Worm (Caenorhabditis elegans) whole organism, L1 larva: ENCODE results near the gene ZK287.9.

Experiments used
- C16A3.4 ChIP-seq: fragments of 150-350 bp; optimal IDR thresholded peaks from 2 replicates; lab custom pipeline; 2014; ENCODE audit warnings: missing biosample characterization, missing genetic modification characterization
- Y116A8C.19 ChIP-seq: sonication (generic microtip); optimal IDR thresholded peaks from 2 replicates; lab custom pipeline; 2016; ENCODE audit warnings: missing compliant biosample characterization, missing genetic modification characterization, borderline replicate concordance
- aly-2 ChIP-seq: fragments of 150-350 bp; optimal IDR thresholded peaks from 2 replicates; lab custom pipeline; 2014; ENCODE audit warnings: missing biosample characterization, missing genetic modification characterization
- dsc-1 ChIP-seq: sonication (generic microtip); optimal IDR thresholded peaks from 2 replicates; lab custom pipeline; 2016; ENCODE audit warnings: mild to moderate bottlenecking, missing genetic modification characterization, missing compliant biosample characterization
- egl-27 ChIP-seq, 2 experiments: fragments of 150-350 bp in 1 of 2; sonication (generic microtip); optimal IDR thresholded peaks; 3 replicates each; lab custom pipeline; 2017 to 2018; ENCODE audit warnings: missing biosample characterization in 2 of 2, missing genetic modification characterization in 2 of 2, missing genetic modification reagents in 2 of 2
- fkh-10 ChIP-seq: sonication (generic microtip); optimal IDR thresholded peaks from 2 replicates; lab custom pipeline; 2017; ENCODE audit warnings: missing biosample characterization, missing genetic modification reagents, missing genetic modification characterization
- fkh-4 ChIP-seq: sonication (generic microtip); optimal IDR thresholded peaks from 2 replicates; lab custom pipeline; 2016; ENCODE audit warnings: missing compliant biosample characterization, missing genetic modification characterization, borderline replicate concordance
- mab-9 ChIP-seq: fragments of 200-800 bp; sonication (Bioruptor generic); IDR thresholded peaks from 2 replicates; pipeline ENCODE4 v1.3.6; 2022; ENCODE audit warnings: missing genetic modification reagents, missing genetic modification characterization, missing compliant biosample characterization
- nhr-19 ChIP-seq: fragments of 200-800 bp; sonication (Bioruptor generic); conservative IDR thresholded peaks from 2 replicates; pipeline ENCODE4 v1.3.6; 2022; ENCODE audit warnings: missing genetic modification characterization, missing compliant biosample characterization
- unc-86 ChIP-seq: sonication (generic microtip); optimal IDR thresholded peaks from 2 replicates; lab custom pipeline; 2016; ENCODE audit warnings: missing genetic modification characterization, missing compliant biosample characterization
- unc-98 ChIP-seq: fragments of 200-800 bp; sonication (Bioruptor generic); IDR thresholded peaks from 2 replicates; pipeline ENCODE4 v1.3.6; 2022; ENCODE audit warnings: missing genetic modification characterization, missing compliant biosample characterization
- ztf-4 ChIP-seq: fragments of 150-350 bp; optimal IDR thresholded peaks from 2 replicates; lab custom pipeline; 2014; ENCODE audit warnings: missing biosample characterization, missing genetic modification characterization

- no peak for TF ChIP-seq mab-9 (GFP tag; lab: Robert Waterston, UW)
- TF ChIP-seq nhr-19 (GFP tag; lab: Robert Waterston, UW) = no peak
- no peak for TF ChIP-seq unc-98
- TF ChIP-seq fkh-4 = no peak
- TF ChIP-seq aly-2 (tag; lab: Kevin White, UChicago) = no peak
- no peak for TF ChIP-seq egl-27 (tag; optimal IDR thresholded peaks at IDR 0.05; lab: Kevin White, UChicago)
- TF ChIP-seq Y116A8C.19 (tag; lab: Kevin White, UChicago) = no peak
- no peak for TF ChIP-seq dsc-1
- TF ChIP-seq fkh-10 (GFP tag; lab: Kevin White, UChicago) = no peak
- TF ChIP-seq C16A3.4 = no peak
- no peak for TF ChIP-seq ztf-4 (tag; lab: Kevin White, UChicago)
- TF ChIP-seq unc-86 = no peak
These were observed 12.8 kb upstream of the ZK287.9 start, which contains the start of gene ZK287.1 for ce11 chrV:9666394-9666793.
